Worm (Caenorhabditis elegans) whole organism, mixed stage, embryonic: ENCODE data around the gene C40H1.9.

ENCODE experiments used
- ceh-83 ChIP-seq: fragments of 200-800 bp; sonication (Bioruptor generic); optimal IDR thresholded peaks from 2 replicates; lab custom pipeline; 2018; ENCODE audit warnings: mild to moderate bottlenecking, missing genetic modification characterization, missing compliant biosample characterization
- elt-1 ChIP-seq: sonication (generic microtip); optimal IDR thresholded peaks from 2 replicates; lab custom pipeline; 2017; ENCODE audit warnings: missing genetic modification characterization, mild to moderate bottlenecking, missing compliant biosample characterization, antibody characterized with exemption, moderate library complexity, borderline replicate concordance; ENCODE audit not compliant: insufficient read depth
- mep-1 ChIP-seq: fragments of 150-350 bp; optimal IDR thresholded peaks from 2 replicates; lab custom pipeline; 2017; ENCODE audit warnings: missing biosample characterization, missing genetic modification reagents, missing genetic modification characterization, inconsistent platforms
- nhr-12 ChIP-seq: fragments of 150-350 bp; optimal IDR thresholded peaks from 2 replicates; lab custom pipeline; 2014; ENCODE audit warnings: missing biosample characterization, missing genetic modification characterization
- pha-4 ChIP-seq: fragments of 150-350 bp; optimal IDR thresholded peaks from 2 replicates; lab custom pipeline; 2018; ENCODE audit warnings: missing biosample characterization, missing genetic modification reagents, missing genetic modification characterization

- TF ChIP-seq nhr-12 (tag; lab: Kevin White, UChicago) (no peak), ceh-83 (GFP tag; lab: Kevin White, UChicago) (no peak), elt-1 (tag; lab: Kevin White, UChicago) (no peak), pha-4 (tag; lab: Kevin White, UChicago) (no peak), mep-1 (no peak)
Measured at ce11 chrIII:9319641-9320040, at the start of gene C40H1.9.
